Fruit fly (Drosophila melanogaster): Measurements from ENCODE around the gene SoYb.

The SoYb gene

dm6 chr2L:9996553-9996952, 6.0 kb downstream of the SoYb start:
- no peak for TF ChIP-seq HLH106 (tag; optimal IDR thresholded peaks at IDR 0.05)
- TF ChIP-seq foxo (GFP tag; optimal IDR thresholded peaks at IDR 0.05) = peak in 1 of 2 experiments; percentile 18
- peak; percentile 10 for TF ChIP-seq fru (GFP tag; optimal IDR thresholded peaks at IDR 0.05)

- TF ChIP-seq sage (GFP tag; optimal IDR thresholded peaks at IDR 0.05) = no peak
- TF ChIP-seq CG9705 (GFP tag; optimal IDR thresholded peaks at IDR 0.05) = no peak
- peak; percentile 93 for TF ChIP-seq Dfd (GFP tag; optimal IDR thresholded peaks at IDR 0.05)
- TF ChIP-seq Dif (GFP tag; optimal IDR thresholded peaks at IDR 0.05; ENCODE audit: partially characterized antibody) = no peak
- TF ChIP-seq pan (optimal IDR thresholded peaks at IDR 0.05) = no peak
- TF ChIP-seq N (GFP tag; optimal IDR thresholded peaks at IDR 0.05) = no peak
Observed at dm6 chr2L:9994382-9994781, 8.2 kb downstream of the SoYb start.

- TF ChIP-seq tai (GFP tag; optimal IDR thresholded peaks at IDR 0.05) = no peak
- TF ChIP-seq br (GFP tag; optimal IDR thresholded peaks at IDR 0.05) = peak; percentile 13
- TF ChIP-seq Hr83 (GFP tag; optimal IDR thresholded peaks at IDR 0.05; ENCODE audit: poor library complexity, severe bottlenecking) = no peak
- TF ChIP-seq jim (GFP tag; optimal IDR thresholded peaks at IDR 0.05) = no peak
- TF ChIP-seq Hnf4 (GFP tag; optimal IDR thresholded peaks at IDR 0.05) = peak; percentile 38
- TF ChIP-seq brk (GFP tag; optimal IDR thresholded peaks at IDR 0.05) = no peak
- no peak for TF ChIP-seq N (GFP tag; optimal IDR thresholded peaks at IDR 0.05)
- peak; percentile 29 for TF ChIP-seq HLH106 (tag; optimal IDR thresholded peaks at IDR 0.05)
- TF ChIP-seq fru (GFP tag; optimal IDR thresholded peaks at IDR 0.05) = peak; percentile 53
- peak in 1 of 2 experiments; percentile 64 for TF ChIP-seq foxo (GFP tag; optimal IDR thresholded peaks at IDR 0.05)
- no peak for TF ChIP-seq GATAd (GFP tag; optimal IDR thresholded peaks at IDR 0.05)
- TF ChIP-seq rgr (GFP tag; optimal IDR thresholded peaks at IDR 0.05) = peak; percentile 46
- peak; percentile 63 for TF ChIP-seq h (GFP tag; optimal IDR thresholded peaks at IDR 0.05)
- peak; percentile 18 for TF ChIP-seq ey (GFP tag; optimal IDR thresholded peaks at IDR 0.05)
- TF ChIP-seq CG9705 (GFP tag; optimal IDR thresholded peaks at IDR 0.05) = no peak
- no peak for TF ChIP-seq Abd-B (GFP tag; optimal IDR thresholded peaks at IDR 0.05)
- TF ChIP-seq CrebA (GFP tag; optimal IDR thresholded peaks at IDR 0.05; ENCODE audit: borderline replicate concordance) = no peak
- no peak for TF ChIP-seq pan (optimal IDR thresholded peaks at IDR 0.05)
- TF ChIP-seq usp (GFP tag; optimal IDR thresholded peaks at IDR 0.05) = no peak
- peak; percentile 47 for TF ChIP-seq Sp1 (GFP tag; optimal IDR thresholded peaks at IDR 0.05)
- TF ChIP-seq Rel (GFP tag; optimal IDR thresholded peaks at IDR 0.05) = no peak
- no peak for TF ChIP-seq Rel (tag; optimal IDR thresholded peaks at IDR 0.05)
- no peak for TF ChIP-seq Vsx2 (GFP tag; optimal IDR thresholded peaks at IDR 0.05; ENCODE audit: partially characterized antibody)
- TF ChIP-seq Dfd (GFP tag; optimal IDR thresholded peaks at IDR 0.05) = no peak
- no peak for TF ChIP-seq dmrt93B (GFP tag; optimal IDR thresholded peaks at IDR 0.05)
- TF ChIP-seq Mio (GFP tag; optimal IDR thresholded peaks at IDR 0.05) = no peak
- TF ChIP-seq sage (GFP tag; optimal IDR thresholded peaks at IDR 0.05) = no peak
- TF ChIP-seq Myc (optimal IDR thresholded peaks at IDR 0.05) = no peak
- no peak for TF ChIP-seq Hr78 (GFP tag; optimal IDR thresholded peaks at IDR 0.05)
- no peak for TF ChIP-seq dsf (GFP tag; optimal IDR thresholded peaks at IDR 0.05; ENCODE audit: borderline replicate concordance)
- no peak for TF ChIP-seq lola (GFP tag; optimal IDR thresholded peaks at IDR 0.05)
- TF ChIP-seq Dif (GFP tag; optimal IDR thresholded peaks at IDR 0.05; ENCODE audit: partially characterized antibody) = no peak
- no peak for TF ChIP-seq Jra (GFP tag; optimal IDR thresholded peaks at IDR 0.05)
- no peak for TF ChIP-seq dl (GFP tag; optimal IDR thresholded peaks at IDR 0.05; ENCODE audit: insufficient read depth in 1 of 2, partially characterized antibody in 2 of 2)
- TF ChIP-seq psq (GFP tag; optimal IDR thresholded peaks at IDR 0.05) = peak; percentile 30
- no peak for TF ChIP-seq sv (GFP tag; optimal IDR thresholded peaks at IDR 0.05)
- TF ChIP-seq OdsH (GFP tag; optimal IDR thresholded peaks at IDR 0.05) = peak; percentile 47
- peak; percentile 12 for TF ChIP-seq woc (GFP tag; optimal IDR thresholded peaks at IDR 0.05)
- TF ChIP-seq CG32264 (GFP tag; optimal IDR thresholded peaks at IDR 0.05) = no peak
Observed at dm6 chr2L:9989846-9990506, 12.6 kb downstream of the SoYb start.
